Worm (Caenorhabditis elegans) whole organism, midembryonic: ENCODE measurements around the gene ndx-9.

ENCODE experiments used
- T22C8.4 ChIP-seq: fragments of 200-800 bp; sonication (Bioruptor generic); IDR thresholded peaks from 2 replicates; pipeline ENCODE4 v1.3.6; 2022; ENCODE audit warnings: missing genetic modification characterization, missing compliant biosample characterization
- cog-1 ChIP-seq: sonication (generic microtip); optimal IDR thresholded peaks from 2 replicates; lab custom pipeline; 2016; ENCODE audit warnings: missing genetic modification characterization, missing compliant biosample characterization
- flt-1 ChIP-seq: fragments of 200-800 bp; sonication (Bioruptor generic); IDR thresholded peaks from 2 replicates; pipeline ENCODE4 v1.3.6; 2022; ENCODE audit warnings: missing genetic modification characterization, missing compliant biosample characterization
- med-1 ChIP-seq: sonication (generic microtip); optimal IDR thresholded peaks from 2 replicates; lab custom pipeline; 2017; ENCODE audit warnings: missing genetic modification characterization, mild to moderate bottlenecking, missing compliant biosample characterization, antibody characterized with exemption, missing genetic modification reagents; ENCODE audit not compliant: insufficient read depth
- ref-1 ChIP-seq: fragments of 200-800 bp; sonication (Bioruptor generic); conservative IDR thresholded peaks from 2 replicates; pipeline ENCODE4 v1.3.6; 2022; ENCODE audit warnings: missing genetic modification reagents, missing genetic modification characterization, missing compliant biosample characterization
- ztf-23 ChIP-seq: fragments of 200-800 bp; sonication (Bioruptor generic); IDR thresholded peaks from 2 replicates; pipeline ENCODE4 v1.3.6; 2022; ENCODE audit warnings: missing genetic modification reagents, missing genetic modification characterization, missing compliant biosample characterization
- ztf-29 ChIP-seq: fragments of 200-800 bp; sonication (Bioruptor generic); IDR thresholded peaks from 2 replicates; pipeline ENCODE4 v1.3.6; 2022; ENCODE audit warnings: missing genetic modification reagents, missing genetic modification characterization, missing compliant biosample characterization

- TF ChIP-seq flt-1 (GFP tag; lab: Robert Waterston, UW) (no peak), ztf-29 (GFP tag; lab: Robert Waterston, UW) (no peak), ref-1 (GFP tag; lab: Robert Waterston, UW) (no peak), ztf-23 (GFP tag; lab: Robert Waterston, UW) (no peak), T22C8.4 (GFP tag; lab: Robert Waterston, UW) (no peak), med-1 (GFP tag; lab: Kevin White, UChicago) (no peak), cog-1 (no peak)
These were observed 4.1 kb upstream of the ndx-9 start, which contains the start of gene F13H10.3 for ce11 chrIV:11015881-11016280.
